Worm (Caenorhabditis elegans) whole organism, young adult: ENCODE measurements around the gene F57C12.6.

Experiments used
- C06A6.2 ChIP-seq: fragments of 200-800 bp; sonication (Bioruptor generic); conservative IDR thresholded peaks from 2 replicates; pipeline ENCODE4 v1.3.6; 2022; ENCODE audit warnings: missing genetic modification characterization, missing compliant biosample characterization
- T26A5.8 ChIP-seq: sonication (generic microtip); optimal IDR thresholded peaks from 2 replicates; lab custom pipeline; 2016; ENCODE audit warnings: missing genetic modification characterization, missing compliant biosample characterization
- ama-1 ChIP-seq, 3 experiments: fragments of 150-350 bp in 1 of 3; sonication (generic microtip) in 2 of 3; optimal IDR thresholded peaks; 2 replicates each; lab custom pipeline; 2014 to 2018; ENCODE audit warnings: missing biosample characterization in 2 of 3, missing genetic modification characterization in 2 of 3, missing genetic modification reagents in 2 of 3
- nfya-1 ChIP-seq: sonication (generic microtip); optimal IDR thresholded peaks from 2 replicates; lab custom pipeline; 2017; ENCODE audit warnings: antibody characterized with exemption, missing compliant biosample characterization, missing genetic modification characterization, borderline replicate concordance; ENCODE audit not compliant: insufficient read depth
- pha-4 ChIP-seq: fragments of 150-350 bp; sonication (generic microtip); optimal IDR thresholded peaks from 2 replicates; lab custom pipeline; 2014; ENCODE audit warnings: missing biosample characterization, missing genetic modification reagents, missing genetic modification characterization

DNA sequence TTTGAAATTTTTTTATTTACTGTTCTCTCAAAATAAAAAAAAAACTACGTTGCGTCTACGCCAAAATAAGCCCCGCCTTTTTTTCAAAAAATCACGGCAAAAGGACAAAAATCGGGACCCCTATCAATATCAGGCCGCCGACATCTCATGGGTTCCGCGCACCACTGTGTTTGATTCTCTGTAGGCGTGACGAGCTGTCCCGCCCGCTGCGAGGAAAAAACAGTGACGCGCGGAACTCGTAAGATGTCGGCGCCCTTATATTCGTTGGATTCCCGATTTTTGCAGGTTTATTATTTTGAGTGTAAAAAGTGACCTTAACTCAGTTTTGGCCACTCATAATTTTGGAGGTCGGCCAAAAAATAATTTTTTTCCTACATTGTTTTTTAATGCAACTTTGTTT, 17.6 kb upstream of the F57C12.6 start:
- no peak for TF ChIP-seq T26A5.8 (tag; lab: Kevin White, UChicago)
- no peak for TF ChIP-seq C06A6.2
- TF ChIP-seq ama-1 (optimal IDR thresholded peaks at IDR 0.05; lab: Kevin White, UChicago), result no peak
- TF ChIP-seq ama-1 (GFP tag; optimal IDR thresholded peaks at IDR 0.05; lab: Kevin White, UChicago), result no peak
- TF ChIP-seq pha-4 (tag; lab: Kevin White, UChicago), result no peak
- no peak for TF ChIP-seq nfya-1 (tag; lab: Kevin White, UChicago)
